Worm (Caenorhabditis elegans) whole organism, early embryonic: ENCODE data around the gene D1046.18.

Source experiments
- B0310.2 ChIP-seq: sonication (generic microtip); optimal IDR thresholded peaks from 2 replicates; lab custom pipeline; 2016; ENCODE audit warnings: mild to moderate bottlenecking, missing genetic modification characterization, missing compliant biosample characterization
- aly-1 ChIP-seq: sonication (generic microtip); optimal IDR thresholded peaks from 2 replicates; lab custom pipeline; 2016; ENCODE audit warnings: missing genetic modification characterization, missing compliant biosample characterization
- ama-1 ChIP-seq: fragments of 150-350 bp; optimal IDR thresholded peaks from 2 replicates; lab custom pipeline; 2014
- flt-1 ChIP-seq: fragments of 200-800 bp; sonication (Bioruptor generic); IDR thresholded peaks from 2 replicates; pipeline ENCODE4 v1.3.6; 2022; ENCODE audit warnings: missing genetic modification characterization, missing compliant biosample characterization
- hmg-4 ChIP-seq: fragments of 200-800 bp; sonication (Bioruptor generic); optimal IDR thresholded peaks from 2 replicates; lab custom pipeline; 2018; ENCODE audit warnings: mild to moderate bottlenecking, missing genetic modification characterization, missing compliant biosample characterization
- tra-4 ChIP-seq: sonication (generic microtip); optimal IDR thresholded peaks from 2 replicates; lab custom pipeline; 2017; ENCODE audit warnings: missing genetic modification characterization, missing compliant biosample characterization

DNA sequence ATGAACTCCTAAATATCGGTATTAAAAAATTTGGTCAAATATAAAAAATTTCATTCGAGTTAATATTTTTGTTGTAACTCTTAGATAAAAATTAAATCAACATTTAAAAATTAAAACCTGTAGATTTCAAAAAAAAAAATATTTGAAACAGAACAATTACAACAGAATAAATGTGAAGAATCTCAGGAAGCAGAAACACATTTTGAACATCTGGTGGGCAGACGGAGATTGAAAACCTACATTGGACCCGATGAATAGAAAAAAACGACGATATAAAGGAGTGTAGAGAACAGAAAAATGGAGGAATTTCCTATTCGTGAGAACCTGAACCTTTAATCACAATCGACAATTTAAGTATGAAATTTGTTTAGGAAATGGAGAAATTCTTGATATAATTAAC, 5.9 kb upstream of the D1046.18 start:
- TF ChIP-seq flt-1 (no peak), tra-4 (tag; lab: Kevin White, UChicago) (no peak), B0310.2 (tag; lab: Kevin White, UChicago) (no peak), ama-1 (no peak), aly-1 (tag; lab: Kevin White, UChicago) (no peak), hmg-4 (no peak)
